Worm (Caenorhabditis elegans) whole organism, early embryonic: ENCODE data around the gene F56B3.11.

Source experiments
- B0310.2 ChIP-seq: sonication (generic microtip); optimal IDR thresholded peaks from 2 replicates; lab custom pipeline; 2016; ENCODE audit warnings: mild to moderate bottlenecking, missing genetic modification characterization, missing compliant biosample characterization
- F13C5.2 ChIP-seq: sonication (generic microtip); optimal IDR thresholded peaks from 2 replicates; lab custom pipeline; 2017; ENCODE audit warnings: mild to moderate bottlenecking, missing genetic modification characterization, inconsistent platforms, missing compliant biosample characterization
- ama-1 ChIP-seq: fragments of 150-350 bp; optimal IDR thresholded peaks from 2 replicates; lab custom pipeline; 2014
- ceh-13 ChIP-seq: fragments of 200-800 bp; sonication (Bioruptor generic); optimal IDR thresholded peaks from 2 replicates; lab custom pipeline; 2018; ENCODE audit warnings: mild to moderate bottlenecking, missing genetic modification characterization, missing compliant biosample characterization
- flt-1 ChIP-seq: fragments of 200-800 bp; sonication (Bioruptor generic); IDR thresholded peaks from 2 replicates; pipeline ENCODE4 v1.3.6; 2022; ENCODE audit warnings: missing genetic modification characterization, missing compliant biosample characterization
- hnd-1 ChIP-seq: sonication (generic microtip); optimal IDR thresholded peaks from 2 replicates; lab custom pipeline; 2016; ENCODE audit warnings: missing genetic modification characterization, missing compliant biosample characterization
- pes-1 ChIP-seq: fragments of 200-800 bp; sonication (Bioruptor generic); IDR thresholded peaks from 2 replicates; pipeline ENCODE4 v1.3.6; 2022; ENCODE audit warnings: missing genetic modification reagents, missing genetic modification characterization, missing compliant biosample characterization
- sea-1 ChIP-seq: fragments of 200-800 bp; sonication (Bioruptor generic); conservative IDR thresholded peaks from 2 replicates; pipeline ENCODE4 v1.3.6; 2022; ENCODE audit warnings: missing genetic modification characterization, missing compliant biosample characterization
- tbx-11 ChIP-seq: fragments of 200-800 bp; sonication (Bioruptor generic); IDR thresholded peaks from 2 replicates; pipeline ENCODE4 v1.3.6; 2022; ENCODE audit warnings: missing genetic modification characterization, missing compliant biosample characterization
- tra-4 ChIP-seq: sonication (generic microtip); optimal IDR thresholded peaks from 2 replicates; lab custom pipeline; 2017; ENCODE audit warnings: missing genetic modification characterization, missing compliant biosample characterization

- TF ChIP-seq flt-1 (GFP tag; lab: Robert Waterston, UW) (no peak), hnd-1 (tag; lab: Kevin White, UChicago) (no peak), ama-1 (lab: Kevin White, UChicago) (no peak), pes-1 (GFP tag; lab: Robert Waterston, UW) (no peak), B0310.2 (tag; lab: Kevin White, UChicago) (no peak), tra-4 (tag; lab: Kevin White, UChicago) (no peak), sea-1 (no peak), ceh-13 (GFP tag; lab: Kevin White, UChicago) (no peak), F13C5.2 (tag; lab: Kevin White, UChicago) (no peak), tbx-11 (GFP tag; lab: Robert Waterston, UW) (no peak)
These were observed 8.6 kb downstream of the F56B3.11 start, which contains the start of gene F56B3.6 for ce11 chrIV:787755-788154.
